Fruit fly (Drosophila melanogaster) whole organism, embryonic: ENCODE data around the gene Tcs6.

Source experiments
- CG1024 ChIP-seq: fragments of 200-800 bp; sonication (Bioruptor generic); IDR thresholded peaks from 2 replicates; pipeline ENCODE4 v1.3.6; 2022; ENCODE audit warnings: missing biosample characterization, missing genetic modification characterization
- CG10959 ChIP-seq: fragments of 200-800 bp; sonication (Bioruptor generic); IDR thresholded peaks from 2 replicates; pipeline ENCODE4 v1.3.6; 2022; ENCODE audit warnings: missing biosample characterization, missing genetic modification characterization
- CG11723 ChIP-seq: fragments of 200-800 bp; sonication (Bioruptor generic); optimal IDR thresholded peaks from 2 replicates; lab custom pipeline; 2017; ENCODE audit warnings: missing biosample characterization, mild to moderate bottlenecking, missing genetic modification characterization
- CG12071 ChIP-seq: fragments of 200-800 bp; sonication (Bioruptor generic); optimal IDR thresholded peaks from 3 replicates; lab custom pipeline; 2018; ENCODE audit warnings: missing biosample characterization, mild to moderate bottlenecking, missing genetic modification characterization
- CG12104 ChIP-seq: fragments of 200-800 bp; sonication (Bioruptor generic); optimal IDR thresholded peaks from 3 replicates; lab custom pipeline; 2016; ENCODE audit warnings: missing biosample characterization, missing genetic modification characterization
- CG14014 ChIP-seq: fragments of 200-800 bp; sonication (Bioruptor generic); IDR thresholded peaks from 2 replicates; pipeline ENCODE4 v1.3.6; 2022; ENCODE audit warnings: missing biosample characterization, missing genetic modification characterization
- CG14965 ChIP-seq: fragments of 200-800 bp; sonication (Bioruptor generic); optimal IDR thresholded peaks from 2 replicates; lab custom pipeline; 2016; ENCODE audit warnings: missing biosample characterization, missing genetic modification characterization, borderline replicate concordance
- CG1529 ChIP-seq: fragments of 200-800 bp; sonication (Bioruptor generic); optimal IDR thresholded peaks from 3 replicates; lab custom pipeline; 2018; ENCODE audit warnings: missing biosample characterization, missing genetic modification characterization
- CG1603 ChIP-seq: fragments of 200-800 bp; sonication (Bioruptor generic); optimal IDR thresholded peaks from 2 replicates; lab custom pipeline; 2019; ENCODE audit warnings: missing biosample characterization, mild to moderate bottlenecking, missing genetic modification characterization, moderate library complexity
- CG16813 ChIP-seq: fragments of 200-800 bp; sonication (Bioruptor generic); IDR thresholded peaks from 3 replicates; pipeline ENCODE4 v1.3.6; 2022; ENCODE audit warnings: missing biosample characterization, missing genetic modification characterization; ENCODE audit not compliant: partially characterized antibody
- CG18764 ChIP-seq: fragments of 200-800 bp; sonication (Bioruptor generic); optimal IDR thresholded peaks from 3 replicates; lab custom pipeline; 2016; ENCODE audit warnings: missing biosample characterization, missing genetic modification characterization
- CG31388 ChIP-seq: fragments of 200-800 bp; sonication (Bioruptor generic); optimal IDR thresholded peaks from 2 replicates; lab custom pipeline; 2016; ENCODE audit warnings: missing biosample characterization, missing genetic modification characterization
- CG3163 ChIP-seq: fragments of 200-800 bp; sonication (Bioruptor generic); optimal IDR thresholded peaks from 3 replicates; lab custom pipeline; 2016; ENCODE audit warnings: missing biosample characterization, missing genetic modification characterization
- CG32772 ChIP-seq: fragments of 200-800 bp; sonication (Bioruptor generic); IDR thresholded peaks from 2 replicates; pipeline ENCODE4 v1.3.6; 2022; ENCODE audit warnings: missing biosample characterization, missing genetic modification characterization
- CG33557 ChIP-seq: fragments of 200-800 bp; sonication (Bioruptor generic); optimal IDR thresholded peaks from 2 replicates; lab custom pipeline; 2019; ENCODE audit warnings: missing biosample characterization, mild to moderate bottlenecking, missing genetic modification characterization, moderate library complexity
- CG42726 ChIP-seq: fragments of 200-800 bp; sonication (Bioruptor generic); IDR thresholded peaks from 2 replicates; pipeline ENCODE4 v1.3.6; 2022; ENCODE audit warnings: missing biosample characterization, missing genetic modification characterization; ENCODE audit not compliant: partially characterized antibody
- CG4328 ChIP-seq: fragments of 200-800 bp; sonication (Bioruptor generic); optimal IDR thresholded peaks from 3 replicates; lab custom pipeline; 2017; ENCODE audit warnings: missing biosample characterization, missing genetic modification reagents, missing genetic modification characterization
- CG6765 ChIP-seq: fragments of 200-800 bp; sonication (Bioruptor generic); optimal IDR thresholded peaks from 3 replicates; lab custom pipeline; 2017; ENCODE audit warnings: missing biosample characterization, mild to moderate bottlenecking, missing genetic modification characterization
- CG8290 ChIP-seq, 3 experiments: fragments of 200-800 bp; sonication (Bioruptor generic); optimal IDR thresholded peaks; 2 replicates each; lab custom pipeline; 2016 to 2019; ENCODE audit warnings: missing biosample characterization in 3 of 3, missing genetic modification characterization in 3 of 3, mild to moderate bottlenecking in 2 of 3, moderate library complexity in 1 of 3
- CG8478 ChIP-seq: fragments of >200 bp; optimal IDR thresholded peaks from 2 replicates; lab custom pipeline; 2018
- Camta ChIP-seq: fragments of 200-800 bp; sonication (Bioruptor generic); optimal IDR thresholded peaks from 2 replicates; lab custom pipeline; 2016; ENCODE audit warnings: missing biosample characterization, missing genetic modification characterization
- CrebB ChIP-seq: fragments of 200-800 bp; sonication (Bioruptor generic); optimal IDR thresholded peaks from 3 replicates; lab custom pipeline; 2018; ENCODE audit warnings: missing biosample characterization, mild to moderate bottlenecking, missing genetic modification characterization
- D ChIP-seq, 2 experiments: fragments of 200-800 bp in 1 of 2; fragments of >200 bp in 1 of 2; sonication (Bioruptor generic) in 1 of 2; optimal IDR thresholded peaks; 2 replicates in 1 of 2; 3 replicates in 1 of 2; lab custom pipeline; 2017; ENCODE audit warnings: mild to moderate bottlenecking in 1 of 2, missing biosample characterization in 1 of 2, missing genetic modification characterization in 1 of 2, missing genetic modification reagents in 1 of 2
- Drgx ChIP-seq: fragments of 200-800 bp; sonication (Bioruptor generic); IDR thresholded peaks from 2 replicates; pipeline ENCODE4 v1.3.6; 2022; ENCODE audit warnings: missing biosample characterization, missing genetic modification characterization
- HLH54F ChIP-seq: fragments of 200-800 bp; sonication (Bioruptor generic); optimal IDR thresholded peaks from 3 replicates; lab custom pipeline; 2016; ENCODE audit warnings: missing biosample characterization, missing genetic modification characterization
- HmgD ChIP-seq: fragments of 200-800 bp; sonication (Bioruptor generic); optimal IDR thresholded peaks from 3 replicates; lab custom pipeline; 2016; ENCODE audit warnings: missing biosample characterization, missing genetic modification characterization
- HmgZ ChIP-seq: fragments of 200-800 bp; sonication (Bioruptor generic); optimal IDR thresholded peaks from 2 replicates; lab custom pipeline; 2018; ENCODE audit warnings: missing biosample characterization, mild to moderate bottlenecking, missing genetic modification characterization
- Lim3 ChIP-seq: fragments of 200-800 bp; sonication (Bioruptor generic); IDR thresholded peaks from 2 replicates; pipeline ENCODE4 v1.3.6; 2022; ENCODE audit warnings: missing biosample characterization, missing genetic modification characterization
- Myb ChIP-seq: fragments of 200-800 bp; sonication (Bioruptor generic); optimal IDR thresholded peaks from 2 replicates; lab custom pipeline; 2016; ENCODE audit warnings: missing biosample characterization, missing genetic modification characterization
- Ravus ChIP-seq: fragments of 200-800 bp; sonication (Bioruptor generic); IDR thresholded peaks from 2 replicates; pipeline ENCODE4 v1.3.6; 2022; ENCODE audit warnings: missing biosample characterization, missing genetic modification characterization
- Sry-δ ChIP-seq: fragments of 200-800 bp; sonication (Bioruptor generic); optimal IDR thresholded peaks from 2 replicates; lab custom pipeline; 2016; ENCODE audit warnings: missing biosample characterization, missing genetic modification characterization
- Stat92E ChIP-seq, 3 experiments: fragments of >200 bp in 2 of 3; fragments of 200-800 bp in 1 of 3; sonication (Bioruptor generic) in 1 of 3; optimal IDR thresholded peaks; 2 replicates each; lab custom pipeline; 2017 to 2019; ENCODE audit warnings: missing biosample characterization in 3 of 3, missing genetic modification characterization in 3 of 3, mild to moderate bottlenecking in 1 of 3, moderate library complexity in 1 of 3
- Xrp1 ChIP-seq: fragments of 200-800 bp; sonication (Bioruptor generic); IDR thresholded peaks from 2 replicates; pipeline ENCODE4 v1.3.6; 2022; ENCODE audit warnings: missing biosample characterization, missing genetic modification characterization
- bowl ChIP-seq: fragments of 200-800 bp; sonication (Bioruptor generic); IDR thresholded peaks from 2 replicates; pipeline ENCODE4 v1.3.6; 2022; ENCODE audit warnings: missing biosample characterization, missing genetic modification characterization
- chif ChIP-seq, 2 experiments: fragments of 200-800 bp; sonication (Bioruptor generic); optimal IDR thresholded peaks; 3 replicates each; lab custom pipeline; 2016; ENCODE audit warnings: missing biosample characterization in 2 of 2, missing genetic modification characterization in 2 of 2
- danr ChIP-seq: fragments of 200-800 bp; sonication (Bioruptor generic); IDR thresholded peaks from 2 replicates; pipeline ENCODE4 v1.3.6; 2022; ENCODE audit warnings: missing biosample characterization, missing genetic modification characterization
- dmrt11E ChIP-seq: fragments of 200-800 bp; sonication (Bioruptor generic); optimal IDR thresholded peaks from 3 replicates; lab custom pipeline; 2018; ENCODE audit warnings: missing biosample characterization, mild to moderate bottlenecking, missing genetic modification characterization, moderate library complexity
- eve ChIP-seq, 2 experiments: fragments of >200 bp; optimal IDR thresholded peaks; 2 replicates each; lab custom pipeline; 2017; ENCODE audit warnings: missing biosample characterization in 2 of 2, missing genetic modification characterization in 2 of 2
- gsb ChIP-seq: fragments of 200-800 bp; sonication (Bioruptor generic); IDR thresholded peaks from 2 replicates; pipeline ENCODE4 v1.3.6; 2022; ENCODE audit warnings: missing biosample characterization, missing genetic modification characterization
- hb ChIP-seq: fragments of 200-800 bp; sonication (Bioruptor generic); IDR thresholded peaks from 3 replicates; pipeline ENCODE4 v1.3.6; 2022; ENCODE audit warnings: missing biosample characterization, missing genetic modification characterization; ENCODE audit not compliant: partially characterized antibody
- jing ChIP-seq: fragments of 200-800 bp; sonication (Bioruptor generic); optimal IDR thresholded peaks from 2 replicates; lab custom pipeline; 2018; ENCODE audit warnings: missing biosample characterization, mild to moderate bottlenecking, missing genetic modification characterization
- nerfin-2 ChIP-seq: fragments of 200-800 bp; sonication (Bioruptor generic); IDR thresholded peaks from 2 replicates; pipeline ENCODE4 v1.3.6; 2022; ENCODE audit warnings: missing biosample characterization, missing genetic modification characterization; ENCODE audit not compliant: partially characterized antibody
- org-1 ChIP-seq: fragments of 200-800 bp; sonication (Bioruptor generic); optimal IDR thresholded peaks from 2 replicates; lab custom pipeline; 2017; ENCODE audit warnings: missing biosample characterization, missing genetic modification characterization
- rib ChIP-seq: fragments of 200-800 bp; sonication (Bioruptor generic); IDR thresholded peaks from 2 replicates; pipeline ENCODE4 v1.3.6; 2022; ENCODE audit warnings: missing biosample characterization, missing genetic modification characterization
- sim ChIP-seq: fragments of 200-800 bp; sonication (Bioruptor generic); IDR thresholded peaks from 2 replicates; pipeline ENCODE4 v1.3.6; 2022; ENCODE audit warnings: missing biosample characterization, missing genetic modification characterization
- ssp ChIP-seq: fragments of 200-800 bp; sonication (Bioruptor generic); IDR thresholded peaks from 2 replicates; pipeline ENCODE4 v1.3.6; 2022; ENCODE audit warnings: missing biosample characterization, missing genetic modification characterization
- tx ChIP-seq: fragments of 200-800 bp; sonication (Bioruptor generic); optimal IDR thresholded peaks from 2 replicates; lab custom pipeline; 2016; ENCODE audit warnings: missing biosample characterization, missing genetic modification characterization
- usp ChIP-seq: fragments of >200 bp; optimal IDR thresholded peaks from 2 replicates; lab custom pipeline; 2017; ENCODE audit warnings: missing biosample characterization, missing genetic modification characterization
- zf30C ChIP-seq: fragments of 200-800 bp; sonication (Bioruptor generic); optimal IDR thresholded peaks from 3 replicates; lab custom pipeline; 2018; ENCODE audit warnings: missing biosample characterization, mild to moderate bottlenecking, missing genetic modification characterization

The Tcs6 gene

dm6 chr3R:26008892-26009539, 49.0 kb downstream of the Tcs6 start (continued):
- TF ChIP-seq CG1024 (GFP tag; lab: Robert Waterston, UW): peak; percentile 73
- TF ChIP-seq ssp: peak; percentile 75
- peak; percentile 45 for TF ChIP-seq Sry-δ (GFP tag; lab: Kevin White, UChicago)
- TF ChIP-seq nerfin-2 (GFP tag; lab: Robert Waterston, UW): no peak
- TF ChIP-seq CG14014: peak; percentile 80
- TF ChIP-seq CG1603 (tag; lab: Kevin White, UChicago): peak; percentile 89
- peak; percentile 73 for TF ChIP-seq CG31388
- peak; percentile 79 for TF ChIP-seq CG11723 (GFP tag; lab: Kevin White, UChicago)
- no peak for TF ChIP-seq hb
- peak; percentile 36 for TF ChIP-seq Ravus
- peak; percentile 76 for TF ChIP-seq CG12104
- peak; percentile 84 for TF ChIP-seq CG18764 (GFP tag; lab: Kevin White, UChicago)
- TF ChIP-seq HmgZ (tag; lab: Kevin White, UChicago): peak; percentile 77
- TF ChIP-seq CG1529: peak; percentile 80
- peak; percentile 87 for TF ChIP-seq tx
- peak; percentile 92 for TF ChIP-seq Xrp1 (GFP tag; lab: Robert Waterston, UW)
- peak; percentile 90 for TF ChIP-seq Camta (GFP tag; lab: Kevin White, UChicago)
- TF ChIP-seq danr (GFP tag; lab: Robert Waterston, UW): peak; percentile 72
- TF ChIP-seq Myb (GFP tag; lab: Kevin White, UChicago): peak; percentile 53
- peak; percentile 90 for TF ChIP-seq dmrt11E (tag; lab: Kevin White, UChicago)
- peak; percentile 80 for TF ChIP-seq CG33557
- peak; percentile 84 to 89 for TF ChIP-seq chif (GFP tag; optimal IDR thresholded peaks at IDR 0.05; lab: Kevin White, UChicago)
- peak; percentile 74 for TF ChIP-seq CG8290 (GFP tag; optimal IDR thresholded peaks at IDR 0.05; lab: Kevin White, UChicago)
- peak in 1 of 2 experiments; percentile 86 for TF ChIP-seq CG8290 (tag; optimal IDR thresholded peaks at IDR 0.05; lab: Kevin White, UChicago)
- peak; percentile 94 for TF ChIP-seq Drgx (GFP tag; lab: Robert Waterston, UW)
- TF ChIP-seq usp: no peak
- TF ChIP-seq eve (GFP tag; optimal IDR thresholded peaks at IDR 0.05; lab: Kevin White, UChicago): no peak
- TF ChIP-seq CG14965 (GFP tag; lab: Kevin White, UChicago): peak; percentile 50
- no peak for TF ChIP-seq rib (GFP tag; lab: Robert Waterston, UW)
- TF ChIP-seq Lim3 (GFP tag; lab: Robert Waterston, UW): peak; percentile 72
- peak; percentile 69 for TF ChIP-seq CG10959 (GFP tag; lab: Robert Waterston, UW)
- peak; percentile 83 for TF ChIP-seq CrebB
- no peak for TF ChIP-seq CG42726 (GFP tag; lab: Robert Waterston, UW)
- peak; percentile 66 for TF ChIP-seq CG6765 (GFP tag; lab: Kevin White, UChicago)
- peak; percentile 85 for TF ChIP-seq CG32772
- TF ChIP-seq CG4328 (GFP tag; lab: Kevin White, UChicago): peak; percentile 60
- TF ChIP-seq HmgD (GFP tag; lab: Kevin White, UChicago): no peak
- TF ChIP-seq gsb (GFP tag; lab: Robert Waterston, UW): peak; percentile 78
- TF ChIP-seq jing (GFP tag; lab: Kevin White, UChicago): peak; percentile 80
- peak; percentile 87 for TF ChIP-seq CG12071
- TF ChIP-seq CG8478 (lab: Kevin White, UChicago): no peak
- TF ChIP-seq Stat92E (GFP tag; optimal IDR thresholded peaks at IDR 0.05; lab: Kevin White, UChicago): peak in 1 of 3 experiments; percentile 77
- peak; percentile 76 for TF ChIP-seq zf30C (GFP tag; lab: Kevin White, UChicago)
- peak; percentile 77 for TF ChIP-seq org-1 (GFP tag; lab: Kevin White, UChicago)
- peak; percentile 53 for TF ChIP-seq CG3163 (GFP tag; lab: Kevin White, UChicago)
- TF ChIP-seq D (optimal IDR thresholded peaks at IDR 0.05; lab: Kevin White, UChicago): no peak
- TF ChIP-seq D (GFP tag; optimal IDR thresholded peaks at IDR 0.05; lab: Kevin White, UChicago): peak; percentile 88
- peak; percentile 81 for TF ChIP-seq HLH54F
- TF ChIP-seq CG16813 (GFP tag; lab: Robert Waterston, UW): no peak
- peak; percentile 65; the same call in 1 of the 2 replicates for TF ChIP-seq sim (GFP tag; lab: Robert Waterston, UW)
- TF ChIP-seq bowl (GFP tag; lab: Robert Waterston, UW): peak; percentile 57; the same call in 1 of the 2 replicates
